Fruit fly (Drosophila melanogaster): ENCODE results near the gene CG7382.

CG7382 gene

DNA sequence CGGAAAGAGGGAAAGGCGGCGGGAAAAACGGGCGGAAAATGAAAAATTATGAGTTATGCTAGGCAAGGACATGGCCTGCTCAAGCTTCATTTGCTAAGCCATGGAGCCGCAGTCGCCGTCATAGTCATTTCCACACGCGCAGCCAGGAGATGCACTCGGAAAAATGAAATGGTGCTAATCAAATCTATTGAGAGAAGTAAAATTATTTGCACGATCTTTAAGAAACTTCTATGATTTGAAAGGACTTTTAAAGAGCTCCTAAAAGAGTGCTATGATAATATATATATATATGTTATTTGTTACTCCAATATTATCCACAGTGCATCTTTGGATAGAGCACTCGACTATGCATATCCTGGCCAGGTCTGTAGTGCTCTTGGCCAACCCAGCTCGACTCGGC lies 40.6 kb downstream of the CG7382 start (continued):
- TF ChIP-seq phol (tag; optimal IDR thresholded peaks at IDR 0.05): peak; percentile 27
- no peak for TF ChIP-seq CG7963 (GFP tag; IDR thresholded peaks at IDR 0.05; ENCODE audit: partially characterized antibody)
- TF ChIP-seq Opbp (GFP tag; IDR thresholded peaks at IDR 0.05; ENCODE audit: partially characterized antibody): no peak
- no peak for TF ChIP-seq H15 (GFP tag; IDR thresholded peaks at IDR 0.05)
- no peak for TF ChIP-seq CG16779 (GFP tag; IDR thresholded peaks at IDR 0.05)
- no peak for TF ChIP-seq Doc2 (GFP tag; IDR thresholded peaks at IDR 0.05)
- TF ChIP-seq CG12236 (GFP tag; optimal IDR thresholded peaks at IDR 0.05): no peak
- TF ChIP-seq lola (GFP tag; optimal IDR thresholded peaks at IDR 0.05): peak in 1 of 3 experiments; percentile 13
- no peak for TF ChIP-seq CG16863 (GFP tag; optimal IDR thresholded peaks at IDR 0.05)
- no peak for TF ChIP-seq TFAM (GFP tag; optimal IDR thresholded peaks at IDR 0.05)
- no peak for TF ChIP-seq CG11247 (GFP tag; IDR thresholded peaks at IDR 0.05)
- TF ChIP-seq CG13296 (GFP tag; optimal IDR thresholded peaks at IDR 0.05): no peak
- peak; percentile 27 for TF ChIP-seq CG2712 (tag; optimal IDR thresholded peaks at IDR 0.05)
- no peak for TF ChIP-seq zen2 (GFP tag; IDR thresholded peaks at IDR 0.05; ENCODE audit: partially characterized antibody)
- peak; percentile 19 for TF ChIP-seq Blimp-1 (GFP tag; optimal IDR thresholded peaks at IDR 0.05)
- TF ChIP-seq row (GFP tag; IDR thresholded peaks at IDR 0.05): peak; percentile 13; the same call in 1 of the 3 replicates
- TF ChIP-seq CG11696 (GFP tag; IDR thresholded peaks at IDR 0.05): no peak
- no peak for TF ChIP-seq CG3995 (GFP tag; optimal IDR thresholded peaks at IDR 0.05)
- no peak for TF ChIP-seq CG31388 (GFP tag; optimal IDR thresholded peaks at IDR 0.05)
- peak; percentile 4 for TF ChIP-seq Sox102F (GFP tag; optimal IDR thresholded peaks at IDR 0.05)
- TF ChIP-seq CG10979 (tag; optimal IDR thresholded peaks at IDR 0.05): peak; percentile 32
- no peak for TF ChIP-seq CG9932 (GFP tag; IDR thresholded peaks at IDR 0.05)
- no peak for TF ChIP-seq org-1 (GFP tag; optimal IDR thresholded peaks at IDR 0.05)
- TF ChIP-seq dm (GFP tag; optimal IDR thresholded peaks at IDR 0.05): no peak
- no peak for TF ChIP-seq sima (GFP tag; optimal IDR thresholded peaks at IDR 0.05)
- no peak for TF ChIP-seq stwl (tag; optimal IDR thresholded peaks at IDR 0.05)
- peak; percentile 19 for TF ChIP-seq CG15696 (tag; optimal IDR thresholded peaks at IDR 0.05)
- peak; percentile 33 for TF ChIP-seq dmrt11E (tag; optimal IDR thresholded peaks at IDR 0.05)
- no peak for TF ChIP-seq CG10543 (GFP tag; optimal IDR thresholded peaks at IDR 0.05)
- TF ChIP-seq btn (GFP tag; optimal IDR thresholded peaks at IDR 0.05): no peak
- TF ChIP-seq repo (GFP tag; optimal IDR thresholded peaks at IDR 0.05): no peak
- TF ChIP-seq tgo (GFP tag; IDR thresholded peaks at IDR 0.05): no peak
- no peak for TF ChIP-seq fd3F (GFP tag; optimal IDR thresholded peaks at IDR 0.05)
- TF ChIP-seq CoRest (tag; optimal IDR thresholded peaks at IDR 0.05): no peak
- TF ChIP-seq CG15514 (GFP tag; optimal IDR thresholded peaks at IDR 0.05): no peak
- TF ChIP-seq gem (tag; optimal IDR thresholded peaks at IDR 0.05): peak; percentile 36
- no peak for TF ChIP-seq CHES-1-like (GFP tag; optimal IDR thresholded peaks at IDR 0.05)
- no peak for TF ChIP-seq tap (tag; optimal IDR thresholded peaks at IDR 0.05)
- TF ChIP-seq NC2β (GFP tag; optimal IDR thresholded peaks at IDR 0.05): no peak
- no peak for TF ChIP-seq HHEX (GFP tag; optimal IDR thresholded peaks at IDR 0.05)
- TF ChIP-seq Myb (GFP tag; optimal IDR thresholded peaks at IDR 0.05): no peak
- no peak for TF ChIP-seq Bdp1 (GFP tag; optimal IDR thresholded peaks at IDR 0.05)
- TF ChIP-seq mirr (GFP tag; optimal IDR thresholded peaks at IDR 0.05): no peak
- no peak for TF ChIP-seq CG10959 (GFP tag; IDR thresholded peaks at IDR 0.05)
- TF ChIP-seq Sry-δ (GFP tag; optimal IDR thresholded peaks at IDR 0.05): no peak
- TF ChIP-seq CG1233 (GFP tag; optimal IDR thresholded peaks at IDR 0.05): no peak
- TF ChIP-seq schlank (tag; optimal IDR thresholded peaks at IDR 0.05): no peak
- TF ChIP-seq CG10267 (tag; optimal IDR thresholded peaks at IDR 0.05): peak; percentile 3
- TF ChIP-seq Rx (GFP tag; IDR thresholded peaks at IDR 0.05): no peak
- TF ChIP-seq Lhr (GFP tag; optimal IDR thresholded peaks at IDR 0.05): no peak
- TF ChIP-seq Lpt (GFP tag; optimal IDR thresholded peaks at IDR 0.05): no peak

Data from whole organism, embryonic.